Fruit fly (Drosophila melanogaster) ovary, adult (tissue): ENCODE results near the gene Cyt-c-p.

Source experiments
- CG17801 ChIP-seq: fragments of 200-800 bp; optimal IDR thresholded peaks from 2 replicates; lab custom pipeline; 2019; ENCODE audit warnings: missing biosample characterization, mild to moderate bottlenecking, missing genetic modification characterization, moderate library complexity; ENCODE audit not compliant: partially characterized antibody

Cyt-c-p gene

DNA sequence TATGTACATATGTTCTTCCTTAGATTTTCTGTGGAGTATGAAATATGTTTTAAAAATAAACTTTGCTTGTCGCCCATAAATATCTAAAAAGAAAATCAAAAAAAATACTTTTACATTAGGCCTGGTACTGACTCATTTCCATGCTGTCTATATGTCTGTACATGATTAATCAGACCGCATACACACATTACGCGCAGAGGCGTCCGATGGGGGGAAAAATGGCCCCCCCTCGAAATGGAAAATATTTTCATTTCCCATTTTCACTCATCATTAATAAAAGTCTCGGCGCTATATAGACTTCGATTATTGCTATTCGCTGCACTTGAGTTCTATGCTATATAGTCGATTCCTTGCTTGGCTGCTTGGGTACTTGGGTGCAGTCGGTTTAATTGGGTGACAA lies 42.2 kb downstream of the Cyt-c-p start:
- no peak for TF ChIP-seq CG17801 (GFP tag; lab: Kevin White, UChicago)

DNA sequence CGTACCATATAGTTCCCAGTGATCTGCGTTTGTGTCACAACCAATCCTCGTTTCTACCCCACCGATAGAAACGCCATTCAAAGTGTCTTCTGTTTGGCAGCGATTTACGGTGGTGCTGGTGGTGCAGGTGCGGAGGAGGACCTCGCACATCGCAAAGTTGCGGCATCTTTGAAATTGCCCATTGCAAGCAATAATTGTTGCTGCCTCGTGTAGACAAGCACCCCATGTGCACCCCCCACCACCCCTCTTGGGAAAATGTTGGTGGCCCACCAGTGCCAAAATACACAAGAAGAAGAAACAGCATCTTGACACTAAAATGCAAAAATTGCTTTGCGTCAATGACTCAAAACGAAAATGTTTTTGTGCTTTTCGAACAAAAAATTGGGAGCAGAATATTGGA lies 44.7 kb downstream of the Cyt-c-p start:
- no peak for TF ChIP-seq CG17801 (GFP tag; lab: Kevin White, UChicago)

DNA sequence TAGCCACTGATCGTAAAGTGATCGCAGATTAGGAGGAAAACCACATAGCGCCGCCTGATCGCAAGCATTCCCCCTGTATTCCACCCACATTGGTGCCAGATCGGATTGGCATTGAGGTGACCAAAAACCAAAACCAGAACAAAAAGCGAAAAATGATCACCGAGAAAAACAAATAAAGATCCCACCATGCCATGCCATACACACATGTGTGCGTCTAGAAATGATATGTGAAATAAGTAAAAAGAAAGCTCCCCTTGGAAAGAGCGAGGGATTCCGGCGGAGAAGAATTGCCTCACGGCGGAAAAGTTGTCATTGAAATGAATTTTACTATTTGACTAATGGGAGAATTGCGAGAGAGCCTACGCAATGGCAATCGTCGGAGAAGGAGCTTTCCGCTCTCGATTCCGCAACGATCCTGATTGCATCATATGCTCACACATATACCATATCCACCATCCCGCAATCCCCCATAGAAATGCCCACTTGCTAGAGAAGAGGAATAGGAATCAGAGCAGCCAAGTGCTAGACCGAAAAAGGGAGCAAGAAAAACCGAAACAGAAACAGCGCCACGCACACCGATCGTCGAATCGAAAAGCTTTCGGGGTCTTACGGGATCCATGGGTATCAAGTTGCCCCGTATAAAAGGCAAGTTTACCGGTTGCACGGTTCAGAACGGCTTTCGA lies 46.5 kb downstream of the Cyt-c-p start, which contains the start of gene Mhc:
Gene Mhc, plus strand, starts transcription at position 497 of the 683 bp plus-strand sequence.
- TF ChIP-seq CG17801 (GFP tag; lab: Kevin White, UChicago), result no peak
